Worm (Caenorhabditis elegans): ENCODE data around the gene C28H8.7.

ce11 chrIII:5836261-5836660 lies 50.5 kb downstream of the C28H8.7 start:
- TF ChIP-seq unc-62 (GFP tag; optimal IDR thresholded peaks at IDR 0.05) (no peak), nhr-76 (tag; optimal IDR thresholded peaks at IDR 0.05) (no peak), elt-1 (tag; optimal IDR thresholded peaks at IDR 0.05; ENCODE audit: borderline replicate concordance, insufficient read depth) (peak; percentile 6), nhr-2 (tag; optimal IDR thresholded peaks at IDR 0.05) (no peak)
